Worm (Caenorhabditis elegans): ENCODE results near the gene fahd-1.

ce11 chrIII:7884863-7885262 is 7.2 kb upstream of the fahd-1 start, which contains the start of gene ZK688.11:
- TF ChIP-seq nhr-11 (tag; optimal IDR thresholded peaks at IDR 0.05) (no peak), nhr-77 (tag; optimal IDR thresholded peaks at IDR 0.05) (no peak)
